Fruit fly (Drosophila melanogaster): ENCODE measurements around the gene Dus4.

The Dus4 gene

DNA sequence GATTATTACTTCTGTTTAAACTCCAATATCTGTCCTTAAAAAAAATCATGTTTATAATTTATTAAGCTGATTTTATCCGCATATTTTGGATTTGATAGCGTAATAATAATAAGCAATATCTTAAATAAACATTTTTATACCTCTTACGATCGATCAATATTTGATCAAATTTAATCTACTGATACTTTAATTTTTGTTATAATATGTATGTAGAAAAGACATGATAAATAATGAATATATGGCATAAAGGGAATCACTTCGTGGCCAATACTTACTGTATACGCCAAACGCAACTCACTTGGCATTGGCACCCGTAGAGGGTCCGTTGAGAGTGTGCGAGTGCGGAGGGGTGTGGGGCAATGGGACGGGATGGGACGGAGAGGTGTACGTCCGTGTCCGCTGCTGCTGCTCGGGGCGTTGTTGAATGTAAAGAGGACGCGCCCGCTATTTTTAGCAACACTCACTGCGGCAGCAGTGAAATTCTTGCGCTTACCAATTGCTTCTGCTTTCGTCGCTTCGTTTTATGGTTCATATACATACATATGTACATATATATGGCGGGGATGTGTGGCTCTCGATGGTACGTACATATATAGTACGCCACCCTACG is 26.9 kb upstream of the Dus4 start (continued):
- no peak for TF ChIP-seq toy (GFP tag; IDR thresholded peaks at IDR 0.05)
- peak; percentile 11 for TF ChIP-seq CG18619 (GFP tag; optimal IDR thresholded peaks at IDR 0.05)
- TF ChIP-seq CG7556 (GFP tag; optimal IDR thresholded peaks at IDR 0.05): peak; percentile 49
- TF ChIP-seq bab2 (GFP tag; optimal IDR thresholded peaks at IDR 0.05): no peak
- peak; percentile 11 for TF ChIP-seq CG13424 (tag; optimal IDR thresholded peaks at IDR 0.05)
- no peak for TF ChIP-seq CG5245 (GFP tag; optimal IDR thresholded peaks at IDR 0.05)
- TF ChIP-seq CG1233 (GFP tag; optimal IDR thresholded peaks at IDR 0.05): peak; percentile 1
- no peak for TF ChIP-seq HHEX (GFP tag; optimal IDR thresholded peaks at IDR 0.05)
- TF ChIP-seq CG6175 (GFP tag; IDR thresholded peaks at IDR 0.05): 0 out of 3 replicates have a peak, but pooled peaks have one; percentile 21
- no peak for TF ChIP-seq Mad (GFP tag; optimal IDR thresholded peaks at IDR 0.05)
- TF ChIP-seq Drgx (GFP tag; IDR thresholded peaks at IDR 0.05): peak; percentile 6; the same call in 1 of the 2 replicates
- TF ChIP-seq Max (GFP tag; optimal IDR thresholded peaks at IDR 0.05): no peak
- peak; percentile 14 for TF ChIP-seq cwo (GFP tag; optimal IDR thresholded peaks at IDR 0.05)
- TF ChIP-seq CG11696 (GFP tag; IDR thresholded peaks at IDR 0.05): no peak
- TF ChIP-seq sens (GFP tag): peak; percentile 81
- TF ChIP-seq CG10979 (tag; optimal IDR thresholded peaks at IDR 0.05): peak; percentile 2
- TF ChIP-seq CG3065 (GFP tag; optimal IDR thresholded peaks at IDR 0.05): no peak
- no peak for TF ChIP-seq CG6654 (GFP tag; optimal IDR thresholded peaks at IDR 0.05)
- no peak for TF ChIP-seq HLH4C (GFP tag; IDR thresholded peaks at IDR 0.05; ENCODE audit: partially characterized antibody)
- peak; percentile 70 for TF ChIP-seq sd (tag; optimal IDR thresholded peaks at IDR 0.05)
- TF ChIP-seq bcd (GFP tag; optimal IDR thresholded peaks at IDR 0.05): peak; percentile 7
- TF ChIP-seq phol (tag; optimal IDR thresholded peaks at IDR 0.05): no peak
- peak; percentile 1 for TF ChIP-seq cad (GFP tag; optimal IDR thresholded peaks at IDR 0.05)
- TF ChIP-seq Dref (GFP tag; IDR thresholded peaks at IDR 0.05): no peak
- TF ChIP-seq grau (tag; optimal IDR thresholded peaks at IDR 0.05): peak; percentile 79
- TF ChIP-seq NFAT (GFP tag; IDR thresholded peaks at IDR 0.05): 0 out of 2 replicates have a peak, but pooled peaks have one; percentile 14
- TF ChIP-seq row (GFP tag; IDR thresholded peaks at IDR 0.05): peak; percentile 33; the same call in 1 of the 3 replicates
- no peak for TF ChIP-seq inv (GFP tag; IDR thresholded peaks at IDR 0.05; ENCODE audit: partially characterized antibody)
- no peak for TF ChIP-seq CG32767 (GFP tag; IDR thresholded peaks at IDR 0.05)
- TF ChIP-seq Rx (GFP tag; IDR thresholded peaks at IDR 0.05): no peak
- 0 out of 4 replicates have a peak, but pooled peaks have one; percentile 48 for TF ChIP-seq chinmo (GFP tag; IDR thresholded peaks at IDR 0.05; ENCODE audit: partially characterized antibody)
- TF ChIP-seq CG12391 (tag; optimal IDR thresholded peaks at IDR 0.05): peak; percentile 15

DNA sequence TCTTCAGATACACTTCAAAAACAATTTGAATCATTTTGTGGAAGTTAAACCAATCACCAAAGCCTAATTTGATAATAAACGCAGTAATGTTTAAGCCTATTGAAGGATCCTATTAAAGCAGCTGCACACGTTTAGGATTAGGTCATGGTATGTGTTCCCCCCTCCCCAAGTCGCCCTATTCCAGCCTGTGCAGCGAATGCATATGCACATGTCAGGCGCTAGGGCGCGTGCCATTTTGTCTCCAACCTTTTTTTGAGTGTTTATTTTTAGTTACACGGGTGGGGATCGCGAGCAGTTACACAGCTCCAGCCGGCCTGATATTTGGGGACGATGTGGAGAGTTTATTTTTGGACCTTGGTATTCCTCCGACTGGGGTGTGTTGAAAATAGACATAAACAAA is 26.1 kb upstream of the Dus4 start:
- TF ChIP-seq mld (GFP tag; IDR thresholded peaks at IDR 0.05; ENCODE audit: partially characterized antibody): no peak
- TF ChIP-seq Ets65A (GFP tag): peak; percentile 15
- no peak for TF ChIP-seq Hr78 (GFP tag; optimal IDR thresholded peaks at IDR 0.05)
- no peak for TF ChIP-seq CG10543 (GFP tag; optimal IDR thresholded peaks at IDR 0.05)
- TF ChIP-seq unc-4 (GFP tag; IDR thresholded peaks at IDR 0.05; ENCODE audit: partially characterized antibody): no peak
- TF ChIP-seq Mrtf (GFP tag; IDR thresholded peaks at IDR 0.05): no peak
- no peak for TF ChIP-seq CG6791 (GFP tag; IDR thresholded peaks at IDR 0.05; ENCODE audit: partially characterized antibody)
- TF ChIP-seq cad (GFP tag; optimal IDR thresholded peaks at IDR 0.05): no peak
- TF ChIP-seq CG17361 (GFP tag; IDR thresholded peaks at IDR 0.05): 0 out of 3 replicates have a peak, but pooled peaks have one; percentile 18
- no peak for TF ChIP-seq NC2α (GFP tag; optimal IDR thresholded peaks at IDR 0.05)
- TF ChIP-seq CG2678 (tag; optimal IDR thresholded peaks at IDR 0.05): peak; percentile 14
- TF ChIP-seq phol (tag; optimal IDR thresholded peaks at IDR 0.05): peak; percentile 24
- peak; percentile 52 for TF ChIP-seq CG12769 (tag; optimal IDR thresholded peaks at IDR 0.05)
- TF ChIP-seq CG31365 (tag; optimal IDR thresholded peaks at IDR 0.05): no peak
- TF ChIP-seq HLHmδ (GFP tag; optimal IDR thresholded peaks at IDR 0.05): peak; percentile 85
- TF ChIP-seq Adf1 (GFP tag; IDR thresholded peaks at IDR 0.05): no peak
- peak; percentile 54 for TF ChIP-seq twi (tag; optimal IDR thresholded peaks at IDR 0.05)
- TF ChIP-seq sens (GFP tag): peak; percentile 66
- peak; percentile 12; the same call in 1 of the 3 replicates for TF ChIP-seq row (GFP tag; IDR thresholded peaks at IDR 0.05)
- no peak for TF ChIP-seq z (GFP tag; IDR thresholded peaks at IDR 0.05)

Data from whole organism, embryonic.